Fruit fly (Drosophila melanogaster): ENCODE data around the gene bdwf.

Gene bdwf

dm6 chr3R:17053415-17054177 is 10.7 kb upstream of the bdwf start, which contains the start of gene Dad (continued):
- no peak; the same call in 1 of the 2 replicates for TF ChIP-seq unc-4 (GFP tag; IDR thresholded peaks at IDR 0.05; ENCODE audit: partially characterized antibody)
- no peak for TF ChIP-seq Atf-2 (GFP tag; optimal IDR thresholded peaks at IDR 0.05)
- no peak for TF ChIP-seq Doc2 (GFP tag; IDR thresholded peaks at IDR 0.05)
- no peak for TF ChIP-seq CG31441 (GFP tag; IDR thresholded peaks at IDR 0.05)
- TF ChIP-seq CG3838 (GFP tag; optimal IDR thresholded peaks at IDR 0.05) = no peak
- no peak for TF ChIP-seq CG1792 (GFP tag; optimal IDR thresholded peaks at IDR 0.05)
- TF ChIP-seq CG7556 (GFP tag; optimal IDR thresholded peaks at IDR 0.05) = no peak
- no peak for TF ChIP-seq ap (GFP tag; IDR thresholded peaks at IDR 0.05)
- TF ChIP-seq pfk (GFP tag; optimal IDR thresholded peaks at IDR 0.05) = peak; percentile 43
- TF ChIP-seq CG8924 (tag; optimal IDR thresholded peaks at IDR 0.05) = no peak
- no peak for TF ChIP-seq pb (GFP tag; optimal IDR thresholded peaks at IDR 0.05)
- no peak for TF ChIP-seq CG9797 (GFP tag; optimal IDR thresholded peaks at IDR 0.05)
- peak; percentile 30 for TF ChIP-seq Myb (GFP tag; optimal IDR thresholded peaks at IDR 0.05)
- TF ChIP-seq salm (tag; optimal IDR thresholded peaks at IDR 0.05) = peak; percentile 30
- 0 out of 3 replicates have a peak, but pooled peaks have one; percentile 23 for TF ChIP-seq zfh1 (GFP tag; IDR thresholded peaks at IDR 0.05)
- 0 out of 3 replicates have a peak, but pooled peaks have one; percentile 50 for TF ChIP-seq Opbp (GFP tag; IDR thresholded peaks at IDR 0.05; ENCODE audit: partially characterized antibody)
- no peak for TF ChIP-seq Sry-β (GFP tag; optimal IDR thresholded peaks at IDR 0.05)
- no peak for TF ChIP-seq croc (GFP tag; conservative IDR thresholded peaks at IDR 0.05)
- TF ChIP-seq bsh (GFP tag; optimal IDR thresholded peaks at IDR 0.05) = peak in 1 of 2 experiments; percentile 23
- TF ChIP-seq CG7372 (GFP tag; IDR thresholded peaks at IDR 0.05) = no peak
- TF ChIP-seq nau (GFP tag; optimal IDR thresholded peaks at IDR 0.05) = no peak
- no peak for TF ChIP-seq CG11398 (GFP tag; optimal IDR thresholded peaks at IDR 0.05)
- no peak for TF ChIP-seq Ada2b (GFP tag; IDR thresholded peaks at IDR 0.05)
- TF ChIP-seq Aef1 (GFP tag; IDR thresholded peaks at IDR 0.05) = no peak
- no peak for TF ChIP-seq CG33213 (GFP tag; optimal IDR thresholded peaks at IDR 0.05)
- no peak for TF ChIP-seq da (GFP tag; optimal IDR thresholded peaks at IDR 0.05)
- no peak for TF ChIP-seq CG10979 (tag; optimal IDR thresholded peaks at IDR 0.05)
- TF ChIP-seq CG4707 (GFP tag; optimal IDR thresholded peaks at IDR 0.05) = peak; percentile 29
- no peak for TF ChIP-seq nmo (GFP tag; optimal IDR thresholded peaks at IDR 0.05)
- peak; percentile 17 for TF ChIP-seq CG15269 (tag; optimal IDR thresholded peaks at IDR 0.05)
- no peak for TF ChIP-seq Fer2 (tag; optimal IDR thresholded peaks at IDR 0.05)
- no peak for TF ChIP-seq CG4404 (GFP tag; IDR thresholded peaks at IDR 0.05)
- TF ChIP-seq Elba2 (GFP tag; optimal IDR thresholded peaks at IDR 0.05) = no peak
- 0 out of 3 replicates have a peak, but pooled peaks have one; percentile 30 for TF ChIP-seq gce (GFP tag; IDR thresholded peaks at IDR 0.05)
- no peak for TF ChIP-seq Hmx (GFP tag; optimal IDR thresholded peaks at IDR 0.05)
- TF ChIP-seq pum (GFP tag; optimal IDR thresholded peaks at IDR 0.05) = no peak
- TF ChIP-seq BtbVII (GFP tag; optimal IDR thresholded peaks at IDR 0.05) = peak; percentile 74
- TF ChIP-seq trh (GFP tag; optimal IDR thresholded peaks at IDR 0.05) = no peak
- no peak for TF ChIP-seq mld (GFP tag; IDR thresholded peaks at IDR 0.05; ENCODE audit: partially characterized antibody)
- peak; percentile 34 for TF ChIP-seq CG3163 (GFP tag; optimal IDR thresholded peaks at IDR 0.05)
- TF ChIP-seq CG10274 (GFP tag; optimal IDR thresholded peaks at IDR 0.05) = no peak
- no peak for TF ChIP-seq tll (GFP tag; optimal IDR thresholded peaks at IDR 0.05)
- peak; percentile 24 for TF ChIP-seq CG15514 (GFP tag; optimal IDR thresholded peaks at IDR 0.05)
- TF ChIP-seq D (optimal IDR thresholded peaks at IDR 0.05) = no peak
- TF ChIP-seq D (GFP tag; optimal IDR thresholded peaks at IDR 0.05) = no peak
- TF ChIP-seq CHES-1-like (GFP tag; optimal IDR thresholded peaks at IDR 0.05) = no peak
- TF ChIP-seq sd (tag; optimal IDR thresholded peaks at IDR 0.05) = peak; percentile 7
- TF ChIP-seq H15 (GFP tag; IDR thresholded peaks at IDR 0.05) = no peak
- TF ChIP-seq CG4820 (GFP tag; optimal IDR thresholded peaks at IDR 0.05) = no peak
- TF ChIP-seq CG11723 (GFP tag; optimal IDR thresholded peaks at IDR 0.05) = peak; percentile 9
